Worm (Caenorhabditis elegans) whole organism, L3 larva: Measurements from ENCODE around the gene srw-60.

Experiments used
- jun-1 ChIP-seq: fragments of 150-350 bp; optimal IDR thresholded peaks from 2 replicates; lab custom pipeline; 2014; ENCODE audit warnings: missing biosample characterization, missing genetic modification reagents, missing genetic modification characterization
- nhr-28 ChIP-seq: fragments of 150-350 bp; optimal IDR thresholded peaks from 2 replicates; lab custom pipeline; 2014; ENCODE audit warnings: missing biosample characterization, missing genetic modification characterization
- snpc-4 ChIP-seq: fragments of 150-350 bp; optimal IDR thresholded peaks from 2 replicates; lab custom pipeline; 2014; ENCODE audit warnings: missing biosample characterization, missing genetic modification characterization

DNA sequence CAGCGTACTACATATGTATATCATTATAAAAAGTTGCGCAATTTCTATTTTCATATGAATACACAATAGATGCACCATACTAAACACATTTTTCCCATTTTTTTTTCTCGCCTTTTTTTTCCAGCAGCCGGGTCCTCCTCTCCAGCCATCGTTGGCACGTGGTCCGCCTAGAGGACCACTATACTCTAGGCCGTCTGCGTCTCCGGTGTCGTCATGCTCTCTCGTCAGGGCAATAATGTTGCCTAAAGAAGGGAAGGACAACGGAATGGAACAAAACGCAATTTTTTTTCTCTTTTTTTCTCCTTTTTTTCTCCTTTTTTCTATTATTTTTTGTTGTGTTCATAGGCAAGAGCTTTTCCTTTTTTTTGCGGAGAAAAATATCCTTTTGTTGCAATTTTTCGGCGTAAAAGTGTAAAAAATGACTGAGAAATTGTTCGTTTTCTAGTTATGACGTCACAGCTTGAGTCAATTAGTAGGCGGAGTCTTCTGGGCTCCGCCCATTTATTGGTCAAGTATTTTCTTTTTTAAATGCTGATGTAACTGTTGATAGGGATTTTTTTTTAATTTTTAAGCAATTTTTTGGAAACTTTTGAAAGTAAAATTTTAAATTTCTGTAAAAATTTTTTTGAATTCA lies 4.2 kb downstream of the srw-60 start:
- TF ChIP-seq nhr-28 (tag; lab: Kevin White, UChicago) (no peak), jun-1 (tag; lab: Kevin White, UChicago) (no peak), snpc-4 (tag; lab: Kevin White, UChicago) (no peak)
